Fruit fly (Drosophila melanogaster): ENCODE data around the gene CG8534.

Gene CG8534

dm6 chr3R:9771519-9771972 lies 41.0 kb upstream of the CG8534 start, which contains the start of gene CG9471:
Gene CG9471 (minus strand): TSS chr3R:9771542.
- TF ChIP-seq gl (tag; optimal IDR thresholded peaks at IDR 0.05) (peak; percentile 77), CG17806 (tag; optimal IDR thresholded peaks at IDR 0.05) (peak; percentile 93), CG14655 (GFP tag; optimal IDR thresholded peaks at IDR 0.05) (no peak), Snoo (tag; optimal IDR thresholded peaks at IDR 0.05) (peak; percentile 92), CG15710 (tag; optimal IDR thresholded peaks at IDR 0.05) (peak; percentile 91), CG4496 (GFP tag; IDR thresholded peaks at IDR 0.05) (peak; percentile 97), CG9948 (tag; optimal IDR thresholded peaks at IDR 0.05) (peak; percentile 89), Ets98B (GFP tag; IDR thresholded peaks at IDR 0.05) (peak; percentile 95), Pif1B (GFP tag; optimal IDR thresholded peaks at IDR 0.05) (peak; percentile 93), CG34367 (tag; optimal IDR thresholded peaks at IDR 0.05) (peak; percentile 89), CG12605 (GFP tag; IDR thresholded peaks at IDR 0.05) (peak; percentile 94), CG8301 (tag; optimal IDR thresholded peaks at IDR 0.05) (peak; percentile 91), EcR (GFP tag; optimal IDR thresholded peaks at IDR 0.05) (peak; percentile 25), fd96Ca (GFP tag; IDR thresholded peaks at IDR 0.05) (peak; percentile 42; the same call in 1 of the 3 replicates), Pif1A (GFP tag; optimal IDR thresholded peaks at IDR 0.05) (peak; percentile 95), CG8159 (tag; optimal IDR thresholded peaks at IDR 0.05) (peak; percentile 91), CG10348 (GFP tag; IDR thresholded peaks at IDR 0.05) (peak; percentile 59), CG13204 (GFP tag; optimal IDR thresholded peaks at IDR 0.05) (no peak), CG32121 (GFP tag; IDR thresholded peaks at IDR 0.05) (peak; percentile 91), D1 (tag; optimal IDR thresholded peaks at IDR 0.05) (no peak), rn (GFP tag; IDR thresholded peaks at IDR 0.05) (peak; percentile 82)

dm6 chr3R:9774147-9774546 lies 38.4 kb upstream of the CG8534 start, which contains the start of gene Whamy:
Gene Whamy (minus strand): TSS chr3R:9774419.
- TF ChIP-seq CG34367 (tag; optimal IDR thresholded peaks at IDR 0.05) (no peak), Snoo (tag; optimal IDR thresholded peaks at IDR 0.05) (no peak), CG4496 (GFP tag; IDR thresholded peaks at IDR 0.05) (no peak), CG15710 (tag; optimal IDR thresholded peaks at IDR 0.05) (no peak), CG10348 (GFP tag; IDR thresholded peaks at IDR 0.05) (no peak), Pif1A (GFP tag; optimal IDR thresholded peaks at IDR 0.05) (no peak), Ets98B (GFP tag; IDR thresholded peaks at IDR 0.05) (no peak), D1 (tag; optimal IDR thresholded peaks at IDR 0.05) (no peak), Pif1B (GFP tag; optimal IDR thresholded peaks at IDR 0.05) (no peak), CG9948 (tag; optimal IDR thresholded peaks at IDR 0.05) (no peak), CG32121 (GFP tag; IDR thresholded peaks at IDR 0.05) (no peak), CG13204 (GFP tag; optimal IDR thresholded peaks at IDR 0.05) (no peak), gl (tag; optimal IDR thresholded peaks at IDR 0.05) (no peak), CG14655 (GFP tag; optimal IDR thresholded peaks at IDR 0.05) (no peak), rn (GFP tag; IDR thresholded peaks at IDR 0.05) (no peak)

- no peak for TF ChIP-seq CG4496 (GFP tag; IDR thresholded peaks at IDR 0.05)
- no peak for TF ChIP-seq CG12605 (GFP tag; IDR thresholded peaks at IDR 0.05)
- TF ChIP-seq EcR (GFP tag; optimal IDR thresholded peaks at IDR 0.05): no peak
- TF ChIP-seq Snoo (tag; optimal IDR thresholded peaks at IDR 0.05): no peak
- no peak for TF ChIP-seq CG9948 (tag; optimal IDR thresholded peaks at IDR 0.05)
- TF ChIP-seq fd96Ca (GFP tag; IDR thresholded peaks at IDR 0.05): no peak
- no peak for TF ChIP-seq rn (GFP tag; IDR thresholded peaks at IDR 0.05)
- TF ChIP-seq Ets98B (GFP tag; IDR thresholded peaks at IDR 0.05): no peak
- TF ChIP-seq CG8301 (tag; optimal IDR thresholded peaks at IDR 0.05): no peak
- TF ChIP-seq Pif1B (GFP tag; optimal IDR thresholded peaks at IDR 0.05): no peak
Observed at dm6 chr3R:9774821-9775220, 37.7 kb upstream of the CG8534 start, which contains the start of gene topi. Gene topi (plus strand): TSS chr3R:9775121.

dm6 chr3R:9777941-9778360 lies 34.6 kb upstream of the CG8534 start, which contains the start of gene RpS29:
Gene RpS29 (plus strand): TSS chr3R:9778042.
- TF ChIP-seq rn (GFP tag; IDR thresholded peaks at IDR 0.05) (peak; percentile 38; the same call in 1 of the 2 replicates), CG32121 (GFP tag; IDR thresholded peaks at IDR 0.05) (peak; percentile 26; the same call in 1 of the 2 replicates), gl (tag; optimal IDR thresholded peaks at IDR 0.05) (peak; percentile 17), Snoo (tag; optimal IDR thresholded peaks at IDR 0.05) (peak; percentile 64), CG13204 (GFP tag; optimal IDR thresholded peaks at IDR 0.05) (no peak), CG15710 (tag; optimal IDR thresholded peaks at IDR 0.05) (peak; percentile 17), CG34367 (tag; optimal IDR thresholded peaks at IDR 0.05) (peak; percentile 30), CG10348 (GFP tag; IDR thresholded peaks at IDR 0.05) (no peak), EcR (GFP tag; optimal IDR thresholded peaks at IDR 0.05) (peak; percentile 22), Pif1B (GFP tag; optimal IDR thresholded peaks at IDR 0.05) (no peak), Ets98B (GFP tag; IDR thresholded peaks at IDR 0.05) (peak; percentile 57), CG14655 (GFP tag; optimal IDR thresholded peaks at IDR 0.05) (no peak), D1 (tag; optimal IDR thresholded peaks at IDR 0.05) (no peak), CG8301 (tag; optimal IDR thresholded peaks at IDR 0.05) (peak; percentile 16), CG9948 (tag; optimal IDR thresholded peaks at IDR 0.05) (no peak), CG4496 (GFP tag; IDR thresholded peaks at IDR 0.05) (peak; percentile 78; the same call in 2 of the 3 replicates), fd96Ca (GFP tag; IDR thresholded peaks at IDR 0.05) (peak; percentile 54; the same call in 1 of the 3 replicates), CG8159 (tag; optimal IDR thresholded peaks at IDR 0.05) (peak; percentile 41), CG12605 (GFP tag; IDR thresholded peaks at IDR 0.05) (peak; percentile 26; the same call in 1 of the 2 replicates), CG17806 (tag; optimal IDR thresholded peaks at IDR 0.05) (no peak), Pif1A (GFP tag; optimal IDR thresholded peaks at IDR 0.05) (no peak)

dm6 chr3R:9779764-9780163 lies 32.8 kb upstream of the CG8534 start, which contains the start of gene CG12947:
Gene CG12947 (plus strand): TSS chr3R:9780064.
- TF ChIP-seq CG4496 (GFP tag; IDR thresholded peaks at IDR 0.05) (peak; percentile 21; the same call in 1 of the 3 replicates), CG32121 (GFP tag; IDR thresholded peaks at IDR 0.05) (0 out of 2 replicates have a peak, but pooled peaks have one; percentile 12), EcR (GFP tag; optimal IDR thresholded peaks at IDR 0.05) (peak; percentile 30), CG14655 (GFP tag; optimal IDR thresholded peaks at IDR 0.05) (no peak), CG8301 (tag; optimal IDR thresholded peaks at IDR 0.05) (no peak)
